Fruit fly (Drosophila melanogaster) whole organism, adult: ENCODE measurements around the gene r2d2.

ENCODE experiments used
- CG1620 ChIP-seq: fragments of 200-800 bp; sonication (Bioruptor generic); optimal IDR thresholded peaks from 2 replicates; lab custom pipeline; 2016; ENCODE audit warnings: missing biosample characterization, missing genetic modification characterization
- CG33017 ChIP-seq: fragments of 200-800 bp; sonication (Bioruptor generic); optimal IDR thresholded peaks from 2 replicates; lab custom pipeline; 2018; ENCODE audit warnings: missing biosample characterization, mild to moderate bottlenecking, missing genetic modification characterization, moderate library complexity
- Clk ChIP-seq: fragments of 200-800 bp; sonication (Bioruptor generic); optimal IDR thresholded peaks from 2 replicates; lab custom pipeline; 2017; ENCODE audit warnings: missing biosample characterization, missing genetic modification characterization
- Hr96 ChIP-seq: fragments of 200-800 bp; sonication (Bioruptor generic); optimal IDR thresholded peaks from 2 replicates; lab custom pipeline; 2016; ENCODE audit warnings: missing biosample characterization, missing genetic modification characterization
- cnc ChIP-seq, 2 experiments: fragments of >200 bp; optimal IDR thresholded peaks; 2 replicates each; lab custom pipeline; 2017
- kay ChIP-seq: fragments of 200-800 bp; sonication (Bioruptor generic); peaks from one replicate; lab custom pipeline; 2016; ENCODE audit warnings: missing biosample characterization, missing genetic modification characterization, borderline replicate concordance
- tj ChIP-seq: fragments of 200-800 bp; sonication (Bioruptor generic); optimal IDR thresholded peaks from 3 replicates; lab custom pipeline; 2017; ENCODE audit warnings: missing biosample characterization, mild to moderate bottlenecking, missing genetic modification characterization, moderate library complexity
- toe ChIP-seq: fragments of 200-800 bp; sonication (Bioruptor generic); optimal IDR thresholded peaks from 2 replicates; lab custom pipeline; 2016; ENCODE audit warnings: missing biosample characterization, missing genetic modification characterization

- TF ChIP-seq CG33017 (tag; lab: Kevin White, UChicago), result no peak
- TF ChIP-seq kay (GFP tag; lab: Kevin White, UChicago), result no peak
- TF ChIP-seq cnc (optimal IDR thresholded peaks at IDR 0.05; lab: Kevin White, UChicago), result no peak
- no peak for TF ChIP-seq Hr96 (GFP tag; lab: Kevin White, UChicago)
- TF ChIP-seq toe (GFP tag; lab: Kevin White, UChicago), result no peak
- no peak for TF ChIP-seq tj (GFP tag; lab: Kevin White, UChicago)
- TF ChIP-seq CG1620 (GFP tag; lab: Kevin White, UChicago), result no peak
- TF ChIP-seq Clk (GFP tag; lab: Kevin White, UChicago), result no peak
Measured at dm6 chr2L:7820408-7820807, 20.5 kb downstream of the r2d2 start.
